Fruit fly (Drosophila melanogaster) Kc167 (cell line): ENCODE data around the gene TM9SF2.

Experiments used
- h ChIP-seq: fragments of >200 bp; optimal IDR thresholded peaks from 3 replicates; lab custom pipeline; 2018; ENCODE audit warnings: missing external identifiers
- psq ChIP-seq: fragments of >200 bp; optimal IDR thresholded peaks from 2 replicates; lab custom pipeline; 2017; ENCODE audit warnings: missing external identifiers
- ttk ChIP-seq: sonication (Bioruptor generic); optimal IDR thresholded peaks from 2 replicates; lab custom pipeline; 2017; ENCODE audit warnings: missing external identifiers

- no peak for TF ChIP-seq ttk (lab: Kevin White, UChicago)
- TF ChIP-seq psq, result no peak
- no peak for TF ChIP-seq h (lab: Kevin White, UChicago)
These were observed 34.5 kb upstream of the TM9SF2 start for dm6 chr2L:20768568-20769071.
